Fruit fly (Drosophila melanogaster): Measurements from ENCODE around the gene Gabat.
A peak's percentile ranks its signal among the peaks of the same experiment; 100 is the strongest.

Gene Gabat

DNA sequence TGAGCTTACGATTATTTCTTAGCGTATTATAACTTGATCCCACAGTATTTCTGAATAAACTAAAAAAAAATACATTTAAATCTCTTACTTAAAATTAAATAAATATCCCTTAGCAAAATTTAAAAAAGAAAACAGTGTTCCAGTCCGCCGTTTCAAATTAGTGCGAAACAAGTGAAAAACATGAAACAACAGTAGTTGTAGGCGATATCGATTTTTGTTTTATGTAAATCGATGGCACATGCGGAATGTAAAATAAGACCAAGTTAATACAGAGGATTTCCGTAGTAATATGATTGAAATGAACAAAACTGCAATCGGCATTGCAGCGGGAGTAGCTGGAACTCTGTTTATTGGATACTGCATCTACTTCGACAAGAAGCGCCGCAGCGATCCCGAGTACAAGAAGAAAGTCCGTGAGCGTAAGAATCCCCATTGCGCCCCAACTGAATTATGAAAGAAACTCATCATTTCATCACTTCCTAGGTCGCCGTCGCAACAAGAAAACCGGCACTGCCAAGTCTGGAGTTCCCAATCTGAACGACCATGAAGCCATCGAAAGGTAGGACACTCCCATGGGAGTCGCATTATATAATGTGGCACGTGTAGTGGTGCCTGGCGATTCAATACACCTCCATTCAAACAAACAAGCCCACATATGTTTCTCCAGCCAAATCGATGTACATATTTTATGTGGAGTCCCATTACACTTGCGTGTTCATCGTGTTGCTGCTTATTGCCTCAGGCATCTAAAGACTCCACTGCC, 573 bp upstream of the Gabat start (continued):
- TF ChIP-seq row (GFP tag; IDR thresholded peaks at IDR 0.05) (peak; percentile 55), Scr (GFP tag; IDR thresholded peaks at IDR 0.05; ENCODE audit: partially characterized antibody) (0 out of 2 replicates have a peak, but pooled peaks have one; percentile 13), CG9437 (GFP tag; optimal IDR thresholded peaks at IDR 0.05) (no peak), Fer1 (GFP tag; optimal IDR thresholded peaks at IDR 0.05) (no peak), Max (GFP tag; optimal IDR thresholded peaks at IDR 0.05) (no peak), CG2889 (GFP tag; IDR thresholded peaks at IDR 0.05) (no peak), nau (GFP tag; optimal IDR thresholded peaks at IDR 0.05) (no peak), HmgZ (tag; optimal IDR thresholded peaks at IDR 0.05) (no peak), gro (GFP tag; optimal IDR thresholded peaks at IDR 0.05) (no peak), CG32532 (GFP tag; IDR thresholded peaks at IDR 0.05) (no peak), Taf1 (GFP tag; IDR thresholded peaks at IDR 0.05) (no peak), D (optimal IDR thresholded peaks at IDR 0.05) (no peak), D (GFP tag; optimal IDR thresholded peaks at IDR 0.05) (no peak), CG12299 (tag; optimal IDR thresholded peaks at IDR 0.05) (no peak), slp2 (GFP tag; optimal IDR thresholded peaks at IDR 0.05) (no peak), CG3407 (GFP tag; optimal IDR thresholded peaks at IDR 0.05) (no peak), Ssrp (tag; optimal IDR thresholded peaks at IDR 0.05) (no peak), grau (tag; optimal IDR thresholded peaks at IDR 0.05) (no peak), ind (GFP tag; optimal IDR thresholded peaks at IDR 0.05) (no peak), CG14014 (GFP tag; IDR thresholded peaks at IDR 0.05) (no peak), tll (GFP tag; optimal IDR thresholded peaks at IDR 0.05) (no peak), pum (GFP tag; optimal IDR thresholded peaks at IDR 0.05) (no peak), tgo (GFP tag; IDR thresholded peaks at IDR 0.05) (no peak), ems (GFP tag; optimal IDR thresholded peaks at IDR 0.05) (no peak), eyg (GFP tag; optimal IDR thresholded peaks at IDR 0.05) (no peak), BtbVII (GFP tag; optimal IDR thresholded peaks at IDR 0.05) (no peak), jigr1 (GFP tag; IDR thresholded peaks at IDR 0.05) (peak; percentile 49; the same call in 1 of the 3 replicates), CG10431 (GFP tag; optimal IDR thresholded peaks at IDR 0.05) (no peak), Xbp1 (GFP tag; optimal IDR thresholded peaks at IDR 0.05) (no peak), run (tag; optimal IDR thresholded peaks at IDR 0.05) (no peak), CG1529 (GFP tag; optimal IDR thresholded peaks at IDR 0.05) (no peak), fd102C (GFP tag; optimal IDR thresholded peaks at IDR 0.05) (no peak), CG10565 (GFP tag; optimal IDR thresholded peaks at IDR 0.05) (no peak), CG1792 (GFP tag; optimal IDR thresholded peaks at IDR 0.05) (no peak), ssp (GFP tag; IDR thresholded peaks at IDR 0.05) (no peak), chm (GFP tag; IDR thresholded peaks at IDR 0.05) (no peak), chif (GFP tag; optimal IDR thresholded peaks at IDR 0.05) (no peak), CG10366 (GFP tag; IDR thresholded peaks at IDR 0.05) (no peak), tin (GFP tag; optimal IDR thresholded peaks at IDR 0.05) (no peak), CG5245 (GFP tag; optimal IDR thresholded peaks at IDR 0.05) (no peak), Atf-2 (GFP tag; optimal IDR thresholded peaks at IDR 0.05) (no peak), zf30C (GFP tag; optimal IDR thresholded peaks at IDR 0.05) (no peak), so (GFP tag; IDR thresholded peaks at IDR 0.05) (no peak), CG18011 (GFP tag; optimal IDR thresholded peaks at IDR 0.05) (no peak), Neu2 (GFP tag; optimal IDR thresholded peaks at IDR 0.05; ENCODE audit: borderline replicate concordance) (no peak), cwo (GFP tag; optimal IDR thresholded peaks at IDR 0.05) (no peak), luna (GFP tag; optimal IDR thresholded peaks at IDR 0.05) (no peak), Rfx (GFP tag; IDR thresholded peaks at IDR 0.05) (no peak), usp (GFP tag; optimal IDR thresholded peaks at IDR 0.05) (no peak), HLH3B (GFP tag; IDR thresholded peaks at IDR 0.05) (no peak), HmgD (GFP tag; optimal IDR thresholded peaks at IDR 0.05) (no peak)
